Worm (Caenorhabditis elegans): ENCODE results near the gene tufm-1.

Gene tufm-1

DNA sequence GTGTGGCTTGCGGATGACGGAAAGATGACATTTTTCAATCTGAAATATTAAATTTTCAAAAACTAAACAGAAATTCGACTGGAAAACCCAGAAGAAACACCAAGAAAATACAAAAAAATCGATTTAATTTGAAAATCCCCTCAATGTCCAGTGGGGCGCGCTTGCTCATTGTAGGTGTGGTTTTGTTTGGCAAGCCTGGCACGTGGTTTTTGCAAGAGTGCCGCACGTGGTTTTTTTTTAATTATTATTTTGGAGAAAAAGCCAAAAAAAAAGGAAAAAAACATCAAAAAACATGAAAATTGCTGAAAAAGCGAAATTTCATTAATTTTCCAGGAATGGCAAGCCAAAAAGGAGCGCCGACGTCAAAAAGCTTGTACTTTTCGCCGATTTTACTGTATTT is 46.1 kb downstream of the tufm-1 start, which contains the start of gene swsn-3 (continued):
- peak; percentile 58 for TF ChIP-seq nhr-6 (tag; optimal IDR thresholded peaks at IDR 0.05)
- peak; percentile 74 for TF ChIP-seq nhr-129 (tag; optimal IDR thresholded peaks at IDR 0.05)
